Fruit fly (Drosophila melanogaster): ENCODE data around the gene Ref1.

Ref1 gene

dm6 chr3R:7102853-7103833 lies 23.0 kb upstream of the Ref1 start (continued):
- TF ChIP-seq Dbx (GFP tag; IDR thresholded peaks at IDR 0.05) (no peak), CG17328 (GFP tag; IDR thresholded peaks at IDR 0.05) (no peak), Hr3 (GFP tag; optimal IDR thresholded peaks at IDR 0.05) (no peak), cas (GFP tag; IDR thresholded peaks at IDR 0.05) (no peak), bsh (GFP tag; optimal IDR thresholded peaks at IDR 0.05) (peak; percentile 7 to 11), CG14860 (GFP tag; IDR thresholded peaks at IDR 0.05; ENCODE audit: partially characterized antibody) (no peak), CG14014 (GFP tag; IDR thresholded peaks at IDR 0.05) (no peak), wdn (GFP tag; IDR thresholded peaks at IDR 0.05) (no peak), CG2678 (tag; optimal IDR thresholded peaks at IDR 0.05) (no peak), CG10431 (GFP tag; optimal IDR thresholded peaks at IDR 0.05) (no peak), tx (GFP tag; optimal IDR thresholded peaks at IDR 0.05) (no peak), Hr51 (GFP tag; optimal IDR thresholded peaks at IDR 0.05) (no peak), ranshi (GFP tag; IDR thresholded peaks at IDR 0.05) (no peak), gfzf (GFP tag; optimal IDR thresholded peaks at IDR 0.05) (no peak), Awh (GFP tag; IDR thresholded peaks at IDR 0.05) (no peak; the same call in 1 of the 2 replicates), Antp (GFP tag; optimal IDR thresholded peaks at IDR 0.05) (no peak), CG15696 (tag; optimal IDR thresholded peaks at IDR 0.05) (no peak), CG1647 (GFP tag; optimal IDR thresholded peaks at IDR 0.05) (no peak), CG11456 (GFP tag; IDR thresholded peaks at IDR 0.05) (no peak), otp (GFP tag; IDR thresholded peaks at IDR 0.05) (no peak), abd-A (tag; optimal IDR thresholded peaks at IDR 0.05) (peak; percentile 84), Max (GFP tag; optimal IDR thresholded peaks at IDR 0.05) (no peak), bowl (GFP tag; IDR thresholded peaks at IDR 0.05) (no peak), bbx (GFP tag; IDR thresholded peaks at IDR 0.05; ENCODE audit: partially characterized antibody) (0 out of 2 replicates have a peak, but pooled peaks have one; percentile 37), gsb (GFP tag; IDR thresholded peaks at IDR 0.05) (no peak), usp (GFP tag; optimal IDR thresholded peaks at IDR 0.05) (no peak), CG18011 (GFP tag; optimal IDR thresholded peaks at IDR 0.05) (no peak), Neu2 (GFP tag; optimal IDR thresholded peaks at IDR 0.05; ENCODE audit: borderline replicate concordance) (no peak), mam (GFP tag; optimal IDR thresholded peaks at IDR 0.05) (no peak), CG10274 (GFP tag; optimal IDR thresholded peaks at IDR 0.05) (no peak), pan (optimal IDR thresholded peaks at IDR 0.05) (no peak), pan (GFP tag; optimal IDR thresholded peaks at IDR 0.05 in 1 of 2, IDR thresholded peaks at IDR 0.05 in 1 of 2) (peak in 1 of 2 experiments; percentile 21), CG3065 (GFP tag; optimal IDR thresholded peaks at IDR 0.05) (no peak), CG31388 (GFP tag; optimal IDR thresholded peaks at IDR 0.05) (no peak), CG8359 (GFP tag; optimal IDR thresholded peaks at IDR 0.05; ENCODE audit: borderline replicate concordance) (no peak), CTCF (GFP tag; optimal IDR thresholded peaks at IDR 0.05) (no peak), CG13894 (tag; optimal IDR thresholded peaks at IDR 0.05) (no peak), nom (GFP tag; optimal IDR thresholded peaks at IDR 0.05) (peak; percentile 37), Dad (GFP tag; optimal IDR thresholded peaks at IDR 0.05) (no peak), kni (GFP tag; optimal IDR thresholded peaks at IDR 0.05) (peak; percentile 71), CG8281 (tag; optimal IDR thresholded peaks at IDR 0.05) (no peak), knrl (GFP tag; IDR thresholded peaks at IDR 0.05; ENCODE audit: partially characterized antibody) (no peak), Six4 (GFP tag; optimal IDR thresholded peaks at IDR 0.05) (no peak), Meics (GFP tag; optimal IDR thresholded peaks at IDR 0.05) (no peak), Sox102F (GFP tag; optimal IDR thresholded peaks at IDR 0.05) (no peak), chm (GFP tag; IDR thresholded peaks at IDR 0.05) (peak; percentile 8; the same call in 1 of the 2 replicates), Fer3 (tag; optimal IDR thresholded peaks at IDR 0.05) (no peak), CG14710 (tag; optimal IDR thresholded peaks at IDR 0.05) (no peak), CG4617 (GFP tag; optimal IDR thresholded peaks at IDR 0.05; ENCODE audit: borderline replicate concordance) (no peak)

Data from whole organism, embryonic.